Fruit fly (Drosophila melanogaster): ENCODE data around the gene Lip1.

Gene Lip1

dm6 chr2L:10661490-10662240, 39.7 kb downstream of the Lip1 start, which contains the start of gene CG31871 (continued):
- TF ChIP-seq D (optimal IDR thresholded peaks at IDR 0.05) (no peak), D (GFP tag; optimal IDR thresholded peaks at IDR 0.05) (peak; percentile 47), onecut (GFP tag; IDR thresholded peaks at IDR 0.05) (peak; percentile 29; the same call in 1 of the 2 replicates), grn (GFP tag; optimal IDR thresholded peaks at IDR 0.05) (no peak), CG11723 (GFP tag; optimal IDR thresholded peaks at IDR 0.05) (peak; percentile 39), Trl (optimal IDR thresholded peaks at IDR 0.05) (no peak), Trl (GFP tag; optimal IDR thresholded peaks at IDR 0.05) (no peak), Hr78 (GFP tag; optimal IDR thresholded peaks at IDR 0.05) (peak in 1 of 2 experiments; percentile 48), BtbVII (GFP tag; optimal IDR thresholded peaks at IDR 0.05) (peak; percentile 56), Taf1 (GFP tag; IDR thresholded peaks at IDR 0.05) (no peak), hkb (optimal IDR thresholded peaks at IDR 0.05) (no peak), hkb (GFP tag; IDR thresholded peaks at IDR 0.05) (peak; percentile 71), CG8359 (GFP tag; optimal IDR thresholded peaks at IDR 0.05; ENCODE audit: borderline replicate concordance) (peak; percentile 2), CG4404 (GFP tag; IDR thresholded peaks at IDR 0.05) (no peak), Side (GFP tag; optimal IDR thresholded peaks at IDR 0.05) (no peak), CG17385 (GFP tag; optimal IDR thresholded peaks at IDR 0.05) (peak; percentile 73), salm (tag; optimal IDR thresholded peaks at IDR 0.05) (peak; percentile 42), CG4328 (GFP tag; optimal IDR thresholded peaks at IDR 0.05) (no peak)

dm6 chr2L:10657981-10658380, 43.4 kb downstream of the Lip1 start, which contains the start of gene CG45690:
TSS of gene CG45690 (plus strand) at chr2L:10658281.
- TF ChIP-seq Ada2b (GFP tag; IDR thresholded peaks at IDR 0.05) (no peak), kah (GFP tag; optimal IDR thresholded peaks at IDR 0.05) (no peak), tx (GFP tag; optimal IDR thresholded peaks at IDR 0.05) (no peak), shn (GFP tag; optimal IDR thresholded peaks at IDR 0.05) (no peak), CG4282 (GFP tag; optimal IDR thresholded peaks at IDR 0.05) (no peak), Sox100B (GFP tag; optimal IDR thresholded peaks at IDR 0.05) (no peak), CG10321 (GFP tag; IDR thresholded peaks at IDR 0.05) (no peak), dmrt11E (tag; optimal IDR thresholded peaks at IDR 0.05) (no peak), CG6791 (GFP tag; IDR thresholded peaks at IDR 0.05; ENCODE audit: partially characterized antibody) (no peak), Adf1 (GFP tag; IDR thresholded peaks at IDR 0.05) (no peak), YL-1 (GFP tag; optimal IDR thresholded peaks at IDR 0.05) (no peak), CG1792 (GFP tag; optimal IDR thresholded peaks at IDR 0.05) (no peak), sug (tag; optimal IDR thresholded peaks at IDR 0.05) (no peak)

dm6 chr2L:10654520-10654919, 46.8 kb downstream of the Lip1 start:
- TF ChIP-seq CG6765 (GFP tag; optimal IDR thresholded peaks at IDR 0.05) (no peak), CG11504 (tag; optimal IDR thresholded peaks at IDR 0.05) (peak; percentile 99), zen (tag; optimal IDR thresholded peaks at IDR 0.05) (peak; percentile 19), Tbp (GFP tag; optimal IDR thresholded peaks at IDR 0.05) (no peak), Ravus (GFP tag; IDR thresholded peaks at IDR 0.05) (no peak), CG2199 (GFP tag; IDR thresholded peaks at IDR 0.05) (0 out of 3 replicates have a peak, but pooled peaks have one; percentile 30), unpg (GFP tag; optimal IDR thresholded peaks at IDR 0.05) (no peak)
